Fruit fly (Drosophila melanogaster) whole organism, prepupa: Measurements from ENCODE around the gene CG15253.

Source experiments
- CG11762 ChIP-seq: fragments of 200-800 bp; sonication (Bioruptor generic); optimal IDR thresholded peaks from 3 replicates; lab custom pipeline; 2016; ENCODE audit warnings: missing biosample characterization, missing genetic modification characterization; ENCODE audit not compliant: insufficient read depth
- CG15336 ChIP-seq: fragments of 200-800 bp; sonication (Bioruptor generic); IDR thresholded peaks from 2 replicates; pipeline ENCODE4 v1.3.6; 2022; ENCODE audit warnings: missing biosample characterization, missing genetic modification characterization
- cyc ChIP-seq: fragments of 200-800 bp; sonication (Bioruptor generic); optimal IDR thresholded peaks from 3 replicates; lab custom pipeline; 2016; ENCODE audit warnings: missing biosample characterization, missing genetic modification characterization
- dsx ChIP-seq: fragments of 200-800 bp; optimal IDR thresholded peaks from 3 replicates; lab custom pipeline; 2019; ENCODE audit warnings: missing biosample characterization, mild to moderate bottlenecking, missing genetic modification characterization, moderate library complexity; ENCODE audit not compliant: poor library complexity, severe bottlenecking
- pdm3 ChIP-seq: fragments of 200-800 bp; sonication (Bioruptor generic); optimal IDR thresholded peaks from 3 replicates; lab custom pipeline; 2016; ENCODE audit warnings: missing biosample characterization, missing genetic modification characterization

DNA sequence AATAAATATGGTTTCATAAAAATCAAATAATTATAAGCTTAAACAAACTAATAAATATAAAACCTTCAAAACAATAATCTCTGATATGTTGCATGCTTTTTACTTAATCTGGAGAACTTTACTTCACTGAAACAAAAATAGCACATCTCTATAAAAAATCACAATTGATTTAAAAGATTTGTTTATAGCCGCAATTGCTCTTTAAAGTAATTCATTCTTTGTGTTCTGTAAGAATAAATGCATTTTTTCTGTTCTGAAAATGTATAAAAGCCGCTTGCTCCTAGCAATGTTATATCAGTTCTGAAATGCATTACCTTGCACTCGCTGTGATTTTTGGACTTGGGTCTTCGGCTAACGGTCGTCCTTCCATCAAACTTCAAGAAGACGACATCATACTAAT lies 546 bp upstream of the CG15253 start, which contains the start of gene CG11865:
- TF ChIP-seq CG11762 (GFP tag; lab: Kevin White, UChicago), result no peak
- no peak for TF ChIP-seq pdm3 (GFP tag; lab: Kevin White, UChicago)
- no peak for TF ChIP-seq dsx
- no peak for TF ChIP-seq CG15336 (GFP tag; lab: Robert Waterston, UW)
- TF ChIP-seq cyc, result no peak
